Worm (Caenorhabditis elegans) whole organism, L1 larva: ENCODE measurements around the gene C49H3.12.
A peak's percentile ranks its signal among the peaks of the same experiment; 100 is the strongest.

Experiments
- C04F5.9 ChIP-seq: sonication (generic microtip); optimal IDR thresholded peaks from 2 replicates; lab custom pipeline; 2016; ENCODE audit warnings: missing genetic modification characterization, missing compliant biosample characterization
- C16A3.4 ChIP-seq: fragments of 150-350 bp; optimal IDR thresholded peaks from 2 replicates; lab custom pipeline; 2014; ENCODE audit warnings: missing biosample characterization, missing genetic modification characterization
- F16B12.6 ChIP-seq: fragments of 150-350 bp; optimal IDR thresholded peaks from 2 replicates; lab custom pipeline; 2014; ENCODE audit warnings: missing biosample characterization, missing genetic modification characterization
- ama-1 ChIP-seq: fragments of 150-350 bp; optimal IDR thresholded peaks from 2 replicates; lab custom pipeline; 2014
- blmp-1 ChIP-seq: fragments of 150-350 bp; optimal IDR thresholded peaks from 2 replicates; lab custom pipeline; 2014; ENCODE audit warnings: missing biosample characterization, missing genetic modification characterization
- ceh-8 ChIP-seq: fragments of 200-800 bp; sonication (Bioruptor generic); optimal IDR thresholded peaks from 2 replicates; lab custom pipeline; 2018; ENCODE audit warnings: mild to moderate bottlenecking, missing genetic modification characterization, moderate library complexity, missing compliant biosample characterization
- ceh-82 ChIP-seq, 3 experiments: fragments of 150-350 bp in 1 of 3; sonication (generic microtip) in 2 of 3; optimal IDR thresholded peaks; 2 replicates each; lab custom pipeline; 2014 to 2017; ENCODE audit warnings: missing biosample characterization in 3 of 3, missing genetic modification characterization in 3 of 3
- dpl-1 ChIP-seq, 3 experiments: fragments of 150-350 bp in 2 of 3; sonication (generic microtip) in 1 of 3; optimal IDR thresholded peaks; 2 replicates each; lab custom pipeline; 2014 to 2017; ENCODE audit warnings: missing biosample characterization in 3 of 3, missing genetic modification characterization in 3 of 3, missing genetic modification reagents in 3 of 3
- dsc-1 ChIP-seq: sonication (generic microtip); optimal IDR thresholded peaks from 2 replicates; lab custom pipeline; 2016; ENCODE audit warnings: mild to moderate bottlenecking, missing genetic modification characterization, missing compliant biosample characterization
- efl-1 ChIP-seq, 4 experiments: fragments of 150-350 bp; optimal IDR thresholded peaks in 3 of 4; peaks in 1 of 4; 1 replicate in 1 of 4; 2 replicates in 3 of 4; lab custom pipeline; 2014; ENCODE audit warnings: missing biosample characterization in 2 of 4, missing genetic modification characterization in 2 of 4, missing genetic modification reagents in 2 of 4
- fkh-4 ChIP-seq: sonication (generic microtip); optimal IDR thresholded peaks from 2 replicates; lab custom pipeline; 2016; ENCODE audit warnings: missing compliant biosample characterization, missing genetic modification characterization, borderline replicate concordance
- jun-1 ChIP-seq: fragments of 150-350 bp; optimal IDR thresholded peaks from 2 replicates; lab custom pipeline; 2014; ENCODE audit warnings: missing biosample characterization, missing genetic modification reagents, missing genetic modification characterization
- lin-15B ChIP-seq: fragments of 150-350 bp; sonication (generic microtip); optimal IDR thresholded peaks from 3 replicates; lab custom pipeline; 2014; ENCODE audit warnings: missing biosample characterization, missing genetic modification characterization
- lin-35 ChIP-seq, 2 experiments: fragments of 150-350 bp; optimal IDR thresholded peaks; 2 replicates each; lab custom pipeline; 2014; ENCODE audit warnings: missing biosample characterization in 2 of 2, missing genetic modification characterization in 2 of 2, missing genetic modification reagents in 2 of 2
- lin-39 ChIP-seq: fragments of 150-350 bp; optimal IDR thresholded peaks from 2 replicates; lab custom pipeline; 2014; ENCODE audit warnings: missing biosample characterization, missing genetic modification reagents, missing genetic modification characterization
- lsy-2 ChIP-seq, 2 experiments: fragments of 150-350 bp; optimal IDR thresholded peaks; 2 replicates each; lab custom pipeline; 2014; ENCODE audit warnings: missing biosample characterization in 2 of 2, missing genetic modification characterization in 2 of 2
- mab-9 ChIP-seq: fragments of 200-800 bp; sonication (Bioruptor generic); IDR thresholded peaks from 2 replicates; pipeline ENCODE4 v1.3.6; 2022; ENCODE audit warnings: missing genetic modification reagents, missing genetic modification characterization, missing compliant biosample characterization
- mep-1 ChIP-seq: fragments of 150-350 bp; optimal IDR thresholded peaks from 2 replicates; lab custom pipeline; 2014; ENCODE audit warnings: missing biosample characterization, missing genetic modification characterization
- nhr-19 ChIP-seq: fragments of 200-800 bp; sonication (Bioruptor generic); conservative IDR thresholded peaks from 2 replicates; pipeline ENCODE4 v1.3.6; 2022; ENCODE audit warnings: missing genetic modification characterization, missing compliant biosample characterization
- nhr-237 ChIP-seq: fragments of 150-350 bp; optimal IDR thresholded peaks from 2 replicates; lab custom pipeline; 2014; ENCODE audit warnings: missing biosample characterization, missing genetic modification characterization
- nhr-47 ChIP-seq: sonication (generic microtip); optimal IDR thresholded peaks from 2 replicates; lab custom pipeline; 2016; ENCODE audit warnings: mild to moderate bottlenecking, missing genetic modification characterization, moderate library complexity, missing compliant biosample characterization
- nhr-71 ChIP-seq: sonication (generic microtip); optimal IDR thresholded peaks from 2 replicates; lab custom pipeline; 2016; ENCODE audit warnings: mild to moderate bottlenecking, missing genetic modification characterization, moderate library complexity, missing compliant biosample characterization
- nhr-85 ChIP-seq: sonication (generic microtip); peaks from one replicate; lab custom pipeline; 2016; ENCODE audit warnings: missing genetic modification characterization, inconsistent platforms, missing compliant biosample characterization
- pag-3 ChIP-seq: sonication (generic microtip); optimal IDR thresholded peaks from 2 replicates; lab custom pipeline; 2017; ENCODE audit warnings: missing genetic modification characterization, mild to moderate bottlenecking, missing compliant biosample characterization, antibody characterized with exemption, borderline replicate concordance; ENCODE audit not compliant: insufficient read depth
- rnt-1 ChIP-seq: sonication (generic microtip); optimal IDR thresholded peaks from 2 replicates; lab custom pipeline; 2016; ENCODE audit warnings: mild to moderate bottlenecking, missing genetic modification characterization, moderate library complexity, missing compliant biosample characterization
- skn-1 ChIP-seq: fragments of 150-350 bp; optimal IDR thresholded peaks from 2 replicates; lab custom pipeline; 2014; ENCODE audit warnings: missing biosample characterization, missing genetic modification characterization
- sox-4 ChIP-seq: sonication (generic microtip); optimal IDR thresholded peaks from 2 replicates; lab custom pipeline; 2016; ENCODE audit warnings: missing genetic modification characterization, missing compliant biosample characterization
- tlp-1 ChIP-seq: fragments of 150-350 bp; optimal IDR thresholded peaks from 2 replicates; lab custom pipeline; 2014; ENCODE audit warnings: missing biosample characterization, missing genetic modification characterization
- unc-62 ChIP-seq: fragments of 150-350 bp; optimal IDR thresholded peaks from 2 replicates; lab custom pipeline; 2014; ENCODE audit warnings: missing biosample characterization, missing genetic modification reagents, missing genetic modification characterization
- vab-15 ChIP-seq: sonication (generic microtip); optimal IDR thresholded peaks from 2 replicates; lab custom pipeline; 2017; ENCODE audit warnings: missing genotype, mild to moderate bottlenecking, missing genetic modification characterization, missing compliant biosample characterization
- xbp-1 ChIP-seq: sonication (generic microtip); optimal IDR thresholded peaks from 2 replicates; lab custom pipeline; 2016; ENCODE audit warnings: missing genetic modification characterization, missing compliant biosample characterization

The C49H3.12 gene

ce11 chrIV:7927852-7928251 is 734 bp upstream of the C49H3.12 start, which contains the start of gene gcy-8:
Gene gcy-8 (plus strand): TSS chrIV:7928152.
- TF ChIP-seq nhr-85 (tag; lab: Kevin White, UChicago) (peak; percentile 32), dsc-1 (tag; lab: Kevin White, UChicago) (peak; percentile 51), dpl-1 (GFP tag; optimal IDR thresholded peaks at IDR 0.05; lab: Kevin White, UChicago) (no peak)

DNA sequence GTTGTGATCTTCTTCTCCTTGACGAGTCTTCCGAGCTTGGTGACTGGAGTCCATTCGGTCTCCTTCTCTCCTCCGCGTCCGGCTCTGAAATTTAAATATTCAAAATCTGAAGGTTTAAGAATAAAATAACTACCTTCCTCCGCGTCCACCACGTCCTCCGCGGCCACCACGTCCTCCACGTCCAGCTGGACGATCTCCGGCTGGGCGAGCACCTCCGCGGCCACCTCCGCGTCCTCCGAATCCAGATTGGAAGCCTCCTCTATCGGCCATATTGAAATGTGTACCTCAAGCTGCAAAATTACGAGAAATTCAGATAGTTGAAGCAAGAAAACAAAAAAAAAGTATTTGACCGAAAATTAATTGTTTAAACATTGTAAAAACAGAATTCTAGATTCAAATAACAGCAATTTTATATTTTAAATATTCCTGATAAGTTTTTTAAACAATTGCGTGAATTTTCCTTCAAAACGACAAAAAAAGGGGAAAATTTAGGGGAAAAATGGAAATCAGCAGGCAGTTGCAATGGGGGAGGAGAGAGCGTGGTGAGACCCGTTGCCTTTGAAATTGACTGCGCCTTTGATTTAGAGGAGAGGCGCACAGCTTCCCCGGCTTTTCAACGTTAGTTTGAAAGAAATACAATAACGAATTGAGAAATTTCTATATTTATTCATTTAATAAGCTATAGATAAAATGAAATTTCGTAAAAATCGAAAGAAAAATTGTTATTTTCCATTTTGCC is 847 bp downstream of the C49H3.12 start, which contains the start of gene rps-2:
TSS of gene rps-2 (minus strand) at position 290 of the 739 bp plus-strand sequence.
- TF ChIP-seq dsc-1 (tag; lab: Kevin White, UChicago) (no peak), efl-1 (optimal IDR thresholded peaks at IDR 0.05; lab: Kevin White, UChicago) (peak; percentile 40 to 55), efl-1 (GFP tag; optimal IDR thresholded peaks at IDR 0.05 in 1 of 2; lab: Kevin White, UChicago) (peak in 1 of 2 experiments; percentile 34), xbp-1 (tag; lab: Kevin White, UChicago) (peak; percentile 15), nhr-47 (tag; lab: Kevin White, UChicago) (peak; percentile 8), F16B12.6 (tag; lab: Kevin White, UChicago) (no peak), C16A3.4 (tag; lab: Kevin White, UChicago) (peak; percentile 33), tlp-1 (tag; lab: Kevin White, UChicago) (no peak), nhr-19 (GFP tag; lab: Robert Waterston, UW) (0 out of 2 replicates have a peak, but pooled peaks have one; percentile 3), blmp-1 (tag; lab: Kevin White, UChicago) (peak; percentile 48), rnt-1 (peak; percentile 34), sox-4 (no peak), ama-1 (lab: Kevin White, UChicago) (no peak), lsy-2 (tag; optimal IDR thresholded peaks at IDR 0.05; lab: Kevin White, UChicago) (peak; percentile 31 to 71), mab-9 (GFP tag; lab: Robert Waterston, UW) (no peak), lin-39 (tag; lab: Kevin White, UChicago) (peak; percentile 3), lin-35 (GFP tag; optimal IDR thresholded peaks at IDR 0.05; lab: Kevin White, UChicago) (peak; percentile 35 to 57), nhr-71 (tag; lab: Kevin White, UChicago) (peak; percentile 31), dpl-1 (GFP tag; optimal IDR thresholded peaks at IDR 0.05; lab: Kevin White, UChicago) (peak in 2 of 3 experiments; percentile 29 to 53), skn-1 (peak; percentile 39), mep-1 (peak; percentile 33)

- TF ChIP-seq mep-1, result no peak
- no peak for TF ChIP-seq vab-15 (tag; lab: Kevin White, UChicago)
- no peak for TF ChIP-seq C04F5.9
- peak; percentile 3 to 28 for TF ChIP-seq lsy-2 (tag; optimal IDR thresholded peaks at IDR 0.05; lab: Kevin White, UChicago)
- TF ChIP-seq efl-1 (optimal IDR thresholded peaks at IDR 0.05; lab: Kevin White, UChicago), result no peak
- peak in 1 of 2 experiments; percentile 84 for TF ChIP-seq efl-1 (GFP tag; optimal IDR thresholded peaks at IDR 0.05 in 1 of 2; lab: Kevin White, UChicago)
- TF ChIP-seq pag-3, result no peak
- no peak for TF ChIP-seq lin-15B (tag; lab: Kevin White, UChicago)
- no peak for TF ChIP-seq unc-62 (GFP tag; lab: Kevin White, UChicago)
- no peak for TF ChIP-seq jun-1 (tag; lab: Kevin White, UChicago)
- no peak for TF ChIP-seq lin-39 (tag; lab: Kevin White, UChicago)
- TF ChIP-seq ceh-8 (GFP tag; lab: Kevin White, UChicago), result no peak
- TF ChIP-seq nhr-237 (tag; lab: Kevin White, UChicago), result no peak
- TF ChIP-seq nhr-71 (tag; lab: Kevin White, UChicago), result peak; percentile 16
- TF ChIP-seq ceh-82 (tag; optimal IDR thresholded peaks at IDR 0.05; lab: Kevin White, UChicago), result no peak
- no peak for TF ChIP-seq fkh-4 (tag; lab: Kevin White, UChicago)
- peak; percentile 59 for TF ChIP-seq nhr-85 (tag; lab: Kevin White, UChicago)
These were observed 1.9 kb downstream of the C49H3.12 start for ce11 chrIV:7924975-7925828.
